Fruit fly (Drosophila melanogaster): ENCODE measurements around the gene Rnp4F.

dm6 chrX:5308963-5309362 lies 13.5 kb downstream of the Rnp4F start, which contains the start of the genes Cdk7 and snf:
- TF ChIP-seq Sin3A (optimal IDR thresholded peaks at IDR 0.05): no peak
- no peak for TF ChIP-seq psq (optimal IDR thresholded peaks at IDR 0.05)
- no peak for TF ChIP-seq Myc (optimal IDR thresholded peaks at IDR 0.05)
- no peak for TF ChIP-seq insv (optimal IDR thresholded peaks at IDR 0.05)
- TF ChIP-seq h (optimal IDR thresholded peaks at IDR 0.05): no peak
- TF ChIP-seq ttk (optimal IDR thresholded peaks at IDR 0.05): no peak
